Fruit fly (Drosophila melanogaster) whole organism, adult: Measurements from ENCODE around the gene CG13458.

Source experiments
- CG11617 ChIP-seq: fragments of 200-800 bp; sonication (Bioruptor generic); optimal IDR thresholded peaks from 2 replicates; lab custom pipeline; 2017; ENCODE audit warnings: mild to moderate bottlenecking, missing biosample characterization, missing genetic modification reagents, missing genetic modification characterization
- CG12768 ChIP-seq: fragments of 200-800 bp; sonication (Bioruptor generic); optimal IDR thresholded peaks from 2 replicates; lab custom pipeline; 2017; ENCODE audit warnings: missing biosample characterization, missing genetic modification characterization, mild to moderate bottlenecking, moderate library complexity, missing genetic modification reagents
- CG14711 ChIP-seq: fragments of 200-800 bp; sonication (Bioruptor generic); optimal IDR thresholded peaks from 2 replicates; lab custom pipeline; 2018; ENCODE audit warnings: missing biosample characterization, mild to moderate bottlenecking, missing genetic modification characterization, moderate library complexity
- CG1620 ChIP-seq: fragments of 200-800 bp; sonication (Bioruptor generic); optimal IDR thresholded peaks from 2 replicates; lab custom pipeline; 2016; ENCODE audit warnings: missing biosample characterization, missing genetic modification characterization
- CG33017 ChIP-seq: fragments of 200-800 bp; sonication (Bioruptor generic); optimal IDR thresholded peaks from 2 replicates; lab custom pipeline; 2018; ENCODE audit warnings: missing biosample characterization, mild to moderate bottlenecking, missing genetic modification characterization, moderate library complexity
- CG5204 ChIP-seq: fragments of 200-800 bp; sonication (Bioruptor generic); optimal IDR thresholded peaks from 2 replicates; lab custom pipeline; 2016; ENCODE audit warnings: missing biosample characterization, missing genetic modification characterization
- CG7045 ChIP-seq: fragments of 200-800 bp; sonication (Bioruptor generic); optimal IDR thresholded peaks from 2 replicates; lab custom pipeline; 2017; ENCODE audit warnings: missing biosample characterization, mild to moderate bottlenecking, missing genetic modification characterization
- CG7101 ChIP-seq: fragments of 200-800 bp; sonication (Bioruptor generic); optimal IDR thresholded peaks from 2 replicates; lab custom pipeline; 2018; ENCODE audit warnings: missing biosample characterization, mild to moderate bottlenecking, missing genetic modification characterization, moderate library complexity
- Clk ChIP-seq: fragments of 200-800 bp; sonication (Bioruptor generic); optimal IDR thresholded peaks from 2 replicates; lab custom pipeline; 2017; ENCODE audit warnings: missing biosample characterization, missing genetic modification characterization
- Crg-1 ChIP-seq: fragments of 200-800 bp; sonication (Bioruptor generic); optimal IDR thresholded peaks from 2 replicates; lab custom pipeline; 2016; ENCODE audit warnings: missing biosample characterization, missing genetic modification characterization
- Hr96 ChIP-seq: fragments of 200-800 bp; sonication (Bioruptor generic); optimal IDR thresholded peaks from 2 replicates; lab custom pipeline; 2016; ENCODE audit warnings: missing biosample characterization, missing genetic modification characterization
- Mnt ChIP-seq: fragments of 200-800 bp; sonication (Bioruptor generic); optimal IDR thresholded peaks from 2 replicates; lab custom pipeline; 2016; ENCODE audit warnings: missing biosample characterization, mild to moderate bottlenecking, missing genetic modification characterization
- bab1 ChIP-seq: fragments of 200-800 bp; sonication (Bioruptor generic); optimal IDR thresholded peaks from 3 replicates; lab custom pipeline; 2019; ENCODE audit warnings: missing biosample characterization, mild to moderate bottlenecking, missing genetic modification characterization, moderate library complexity
- cic ChIP-seq: fragments of 200-800 bp; sonication (Bioruptor generic); optimal IDR thresholded peaks from 2 replicates; lab custom pipeline; 2017; ENCODE audit warnings: missing biosample characterization, mild to moderate bottlenecking, missing genetic modification characterization, moderate library complexity
- cnc ChIP-seq, 2 experiments: fragments of >200 bp; optimal IDR thresholded peaks; 2 replicates each; lab custom pipeline; 2017
- kay ChIP-seq: fragments of 200-800 bp; sonication (Bioruptor generic); peaks from one replicate; lab custom pipeline; 2016; ENCODE audit warnings: missing biosample characterization, missing genetic modification characterization, borderline replicate concordance
- ovo ChIP-seq: fragments of 200-800 bp; sonication (Bioruptor generic); optimal IDR thresholded peaks from 2 replicates; lab custom pipeline; 2016; ENCODE audit warnings: missing biosample characterization, missing genetic modification characterization
- pad ChIP-seq: fragments of 200-800 bp; sonication (Bioruptor generic); optimal IDR thresholded peaks from 3 replicates; lab custom pipeline; 2017; ENCODE audit warnings: missing biosample characterization, missing genetic modification characterization, mild to moderate bottlenecking, moderate library complexity, missing genetic modification reagents
- tj ChIP-seq: fragments of 200-800 bp; sonication (Bioruptor generic); optimal IDR thresholded peaks from 3 replicates; lab custom pipeline; 2017; ENCODE audit warnings: missing biosample characterization, mild to moderate bottlenecking, missing genetic modification characterization, moderate library complexity
- toe ChIP-seq: fragments of 200-800 bp; sonication (Bioruptor generic); optimal IDR thresholded peaks from 2 replicates; lab custom pipeline; 2016; ENCODE audit warnings: missing biosample characterization, missing genetic modification characterization

CG13458 gene

DNA sequence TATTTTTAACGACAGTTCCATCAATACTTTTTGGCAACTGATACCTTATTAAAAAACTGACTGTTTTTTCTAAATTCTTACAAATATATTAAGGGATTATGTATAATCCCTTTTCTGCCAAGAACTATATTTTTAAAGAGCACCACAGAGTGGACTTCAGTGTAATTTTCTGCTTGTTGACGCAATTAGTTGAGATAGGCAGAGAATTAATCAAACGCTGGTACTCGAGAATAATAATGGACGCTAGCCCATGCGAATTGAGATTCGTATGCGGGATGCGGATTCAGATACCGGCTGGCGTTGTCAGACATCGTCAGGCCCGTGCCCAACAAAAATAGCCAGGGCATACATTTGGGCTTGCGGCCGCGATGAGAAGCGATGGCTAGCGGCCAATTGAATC lies at the start of gene CG13458:
Gene CG13458, plus strand, starts transcription at position 301 of the 400 bp plus-strand sequence.
- TF ChIP-seq CG7101 (tag; lab: Kevin White, UChicago) (no peak), Crg-1 (GFP tag; lab: Kevin White, UChicago) (no peak), cnc (optimal IDR thresholded peaks at IDR 0.05; lab: Kevin White, UChicago) (no peak), CG1620 (GFP tag; lab: Kevin White, UChicago) (no peak), Mnt (peak; percentile 33), pad (GFP tag; lab: Kevin White, UChicago) (no peak), Clk (GFP tag; lab: Kevin White, UChicago) (no peak), kay (peak; percentile 3)

DNA sequence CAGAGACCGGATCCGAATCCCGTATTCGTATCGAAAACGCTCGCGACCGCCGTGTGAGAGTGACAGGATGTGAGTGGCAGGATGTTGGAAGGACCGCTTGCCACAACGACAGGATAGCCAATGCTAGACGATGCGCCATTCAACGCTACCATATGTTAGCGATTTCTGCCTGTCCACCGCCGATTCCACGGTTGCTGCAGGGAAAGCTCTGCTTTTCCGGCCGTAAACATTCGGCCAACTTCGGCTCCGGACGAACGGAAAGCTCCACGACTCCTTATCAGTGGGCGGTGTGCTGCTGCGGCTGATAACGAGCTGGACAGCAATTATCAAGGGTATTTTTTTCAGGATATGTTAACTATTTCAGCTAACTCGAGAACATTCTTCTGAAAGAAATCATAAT lies 48.5 kb upstream of the CG13458 start, which contains the start of gene Sytbeta:
Gene Sytbeta, minus strand, starts transcription at position 101 of the 400 bp plus-strand sequence.
- TF ChIP-seq toe (GFP tag; lab: Kevin White, UChicago) (no peak), tj (no peak), Clk (GFP tag; lab: Kevin White, UChicago) (no peak), CG33017 (tag; lab: Kevin White, UChicago) (no peak), ovo (GFP tag; lab: Kevin White, UChicago) (no peak), bab1 (GFP tag; lab: Kevin White, UChicago) (no peak), CG11617 (GFP tag; lab: Kevin White, UChicago) (no peak), CG7045 (GFP tag; lab: Kevin White, UChicago) (no peak), cnc (optimal IDR thresholded peaks at IDR 0.05; lab: Kevin White, UChicago) (no peak), CG12768 (no peak)

DNA sequence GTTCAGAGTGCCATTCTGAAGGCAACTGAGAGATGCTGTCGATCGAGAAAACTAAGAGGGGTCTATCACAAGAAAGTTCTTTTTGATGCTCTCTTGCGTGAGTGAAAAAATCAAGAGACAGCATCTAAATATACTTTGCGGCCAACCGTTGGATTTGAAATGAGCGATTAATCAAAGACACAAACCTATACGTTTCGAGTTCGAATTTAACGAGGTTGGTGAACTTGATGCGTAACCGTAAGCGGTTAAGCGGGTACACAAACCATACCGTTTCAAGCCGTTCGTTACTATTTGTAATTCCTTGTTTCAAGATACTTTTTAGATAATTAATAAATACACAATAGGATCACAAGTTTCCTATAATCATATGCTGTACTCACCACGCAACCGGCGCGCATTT lies 41.2 kb upstream of the CG13458 start:
- TF ChIP-seq Hr96 (no peak), CG12768 (no peak), cnc (optimal IDR thresholded peaks at IDR 0.05; lab: Kevin White, UChicago) (no peak), Crg-1 (GFP tag; lab: Kevin White, UChicago) (no peak), CG5204 (no peak), kay (no peak), bab1 (GFP tag; lab: Kevin White, UChicago) (no peak), CG1620 (GFP tag; lab: Kevin White, UChicago) (no peak), pad (GFP tag; lab: Kevin White, UChicago) (no peak), ovo (GFP tag; lab: Kevin White, UChicago) (no peak), CG14711 (tag; lab: Kevin White, UChicago) (no peak), Mnt (no peak)

DNA sequence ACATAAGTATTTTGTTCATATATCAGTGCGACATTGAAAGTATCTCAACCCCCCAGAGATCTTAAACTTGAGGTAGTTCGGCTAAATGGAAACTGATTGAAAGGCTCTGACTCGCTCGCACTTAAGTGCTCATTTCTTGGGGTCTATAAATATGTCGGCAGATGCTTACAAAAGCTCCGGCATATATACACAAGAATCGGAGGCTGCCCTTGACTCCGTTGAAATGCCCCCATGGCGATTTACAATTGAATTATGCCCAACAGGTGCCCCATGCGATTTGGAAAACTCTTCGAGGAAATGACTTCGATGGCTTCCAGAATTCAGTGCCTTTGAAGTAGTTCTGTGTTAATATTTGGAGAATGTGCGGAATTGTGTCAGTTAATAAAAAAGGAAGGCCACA lies 39.7 kb upstream of the CG13458 start:
- TF ChIP-seq CG12768 (no peak), CG7101 (tag; lab: Kevin White, UChicago) (no peak), bab1 (GFP tag; lab: Kevin White, UChicago) (no peak), kay (no peak), CG14711 (tag; lab: Kevin White, UChicago) (no peak), cnc (optimal IDR thresholded peaks at IDR 0.05; lab: Kevin White, UChicago) (no peak), ovo (GFP tag; lab: Kevin White, UChicago) (no peak), tj (no peak), CG7045 (GFP tag; lab: Kevin White, UChicago) (no peak), toe (GFP tag; lab: Kevin White, UChicago) (no peak)

DNA sequence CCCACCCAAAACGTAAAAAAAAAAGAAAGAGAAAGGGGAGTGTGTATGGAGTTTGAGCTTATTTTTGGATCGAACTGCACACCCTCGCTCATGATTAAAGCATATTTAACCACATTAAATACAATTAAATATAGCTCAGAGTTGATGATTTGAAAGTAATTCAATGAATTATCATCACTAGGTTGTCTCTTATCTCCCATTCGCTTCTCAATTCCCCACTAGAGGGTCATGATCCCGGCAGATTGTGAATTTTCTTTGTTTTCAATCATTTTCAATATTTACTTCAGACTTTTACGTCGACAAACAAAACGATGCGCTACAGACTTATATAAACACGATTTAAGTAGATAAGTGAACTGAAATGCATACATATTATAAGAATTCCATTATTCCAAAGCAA lies 37.0 kb upstream of the CG13458 start:
- TF ChIP-seq cnc (optimal IDR thresholded peaks at IDR 0.05; lab: Kevin White, UChicago) (no peak), Hr96 (no peak), kay (no peak), ovo (GFP tag; lab: Kevin White, UChicago) (no peak), bab1 (GFP tag; lab: Kevin White, UChicago) (no peak), CG1620 (GFP tag; lab: Kevin White, UChicago) (no peak), CG33017 (tag; lab: Kevin White, UChicago) (no peak), pad (GFP tag; lab: Kevin White, UChicago) (no peak), CG14711 (tag; lab: Kevin White, UChicago) (no peak), Crg-1 (GFP tag; lab: Kevin White, UChicago) (no peak), CG12768 (no peak), CG7101 (tag; lab: Kevin White, UChicago) (no peak)

DNA sequence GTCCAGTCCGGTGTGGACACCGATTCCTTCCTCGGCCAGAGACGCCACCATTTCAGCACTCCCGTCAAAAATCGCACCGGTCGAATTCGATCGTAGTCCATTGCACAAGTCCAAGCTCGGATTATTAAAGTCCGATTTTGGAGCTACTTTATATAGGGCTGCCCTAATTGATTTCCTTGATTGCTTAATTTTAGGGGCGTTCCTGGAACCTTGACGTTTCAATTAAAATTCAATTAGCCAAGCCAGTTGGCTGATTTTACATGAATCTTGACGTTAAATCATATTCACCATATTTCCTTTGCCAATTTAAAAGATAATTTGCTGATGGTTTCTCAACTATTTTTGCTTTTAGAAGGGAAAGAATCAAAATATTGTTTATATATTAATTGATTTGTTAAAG lies 35.0 kb upstream of the CG13458 start, which contains the start of gene Or71a:
Gene Or71a, minus strand, starts transcription at position 101 of the 400 bp plus-strand sequence.
- TF ChIP-seq CG7101 (tag; lab: Kevin White, UChicago) = no peak
- no peak for TF ChIP-seq CG5204
- TF ChIP-seq toe (GFP tag; lab: Kevin White, UChicago) = no peak

DNA sequence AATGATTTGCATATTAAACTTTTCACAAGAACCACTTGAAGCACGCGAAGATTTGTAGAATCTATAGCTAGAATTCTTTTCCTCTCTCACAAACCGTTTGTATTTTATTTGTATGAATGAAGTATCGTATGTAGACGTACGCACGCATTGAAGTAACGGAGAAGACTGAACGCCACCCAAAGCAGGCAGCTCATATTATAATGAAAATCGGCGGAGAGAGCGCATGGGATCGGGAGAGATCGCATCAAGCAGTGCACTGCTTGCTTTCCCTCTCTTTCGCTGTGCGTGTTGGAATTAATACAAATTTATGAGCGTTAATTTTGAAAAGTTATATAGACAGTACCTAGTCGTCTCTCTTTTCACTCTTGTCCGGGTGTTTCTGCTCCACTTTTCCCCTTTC lies 34.1 kb upstream of the CG13458 start:
- TF ChIP-seq pad (GFP tag; lab: Kevin White, UChicago) (no peak), Mnt (no peak), cic (GFP tag; lab: Kevin White, UChicago) (peak; percentile 26), bab1 (GFP tag; lab: Kevin White, UChicago) (no peak)

DNA sequence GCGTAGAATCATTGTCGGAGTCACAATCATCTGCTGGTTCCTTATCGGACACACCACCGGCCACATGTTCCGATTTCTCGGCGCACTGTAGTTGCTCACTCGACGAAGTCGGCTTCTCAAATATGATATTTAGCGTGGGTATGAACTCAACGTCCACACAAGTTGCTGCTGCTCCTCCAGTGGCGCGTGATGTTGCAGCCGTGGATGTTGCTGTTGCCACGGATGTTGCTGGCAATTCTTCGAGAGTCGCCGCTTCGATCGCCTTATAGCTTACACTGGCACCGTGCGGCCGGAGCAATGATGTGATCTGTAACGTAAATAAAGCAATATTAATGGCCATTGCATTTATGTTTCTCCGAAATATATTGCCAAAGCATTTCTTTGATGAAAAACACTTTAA lies 29.1 kb upstream of the CG13458 start:
- TF ChIP-seq CG12768 (no peak), cnc (optimal IDR thresholded peaks at IDR 0.05; lab: Kevin White, UChicago) (no peak), CG14711 (tag; lab: Kevin White, UChicago) (no peak), tj (no peak), CG1620 (GFP tag; lab: Kevin White, UChicago) (no peak), cic (GFP tag; lab: Kevin White, UChicago) (no peak), Clk (GFP tag; lab: Kevin White, UChicago) (no peak), CG7101 (tag; lab: Kevin White, UChicago) (no peak), CG5204 (no peak), pad (GFP tag; lab: Kevin White, UChicago) (no peak), CG33017 (tag; lab: Kevin White, UChicago) (no peak), Mnt (no peak), CG7045 (GFP tag; lab: Kevin White, UChicago) (no peak), bab1 (GFP tag; lab: Kevin White, UChicago) (no peak)
